Worm (Caenorhabditis elegans) whole organism, L1 larva: ENCODE measurements around the gene nuaf-1.

Experiments
- ama-1 ChIP-seq: fragments of 150-350 bp; optimal IDR thresholded peaks from 2 replicates; lab custom pipeline; 2014
- fos-1 ChIP-seq: fragments of 150-350 bp; optimal IDR thresholded peaks from 2 replicates; lab custom pipeline; 2014; ENCODE audit warnings: missing biosample characterization, missing genetic modification characterization
- lin-35 ChIP-seq, 2 experiments: fragments of 150-350 bp; optimal IDR thresholded peaks; 2 replicates each; lab custom pipeline; 2014; ENCODE audit warnings: missing biosample characterization in 2 of 2, missing genetic modification characterization in 2 of 2, missing genetic modification reagents in 2 of 2
- mab-9 ChIP-seq: fragments of 200-800 bp; sonication (Bioruptor generic); IDR thresholded peaks from 2 replicates; pipeline ENCODE4 v1.3.6; 2022; ENCODE audit warnings: missing genetic modification reagents, missing genetic modification characterization, missing compliant biosample characterization
- mep-1 ChIP-seq: fragments of 150-350 bp; optimal IDR thresholded peaks from 2 replicates; lab custom pipeline; 2014; ENCODE audit warnings: missing biosample characterization, missing genetic modification characterization
- nhr-11 ChIP-seq: fragments of 150-350 bp; optimal IDR thresholded peaks from 2 replicates; lab custom pipeline; 2014; ENCODE audit warnings: missing biosample characterization, missing genetic modification characterization
- nhr-237 ChIP-seq: fragments of 150-350 bp; optimal IDR thresholded peaks from 2 replicates; lab custom pipeline; 2014; ENCODE audit warnings: missing biosample characterization, missing genetic modification characterization
- zip-4 ChIP-seq: fragments of 200-800 bp; sonication (Bioruptor generic); optimal IDR thresholded peaks from 2 replicates; lab custom pipeline; 2018; ENCODE audit warnings: mild to moderate bottlenecking, missing genetic modification characterization, moderate library complexity, missing compliant biosample characterization

DNA sequence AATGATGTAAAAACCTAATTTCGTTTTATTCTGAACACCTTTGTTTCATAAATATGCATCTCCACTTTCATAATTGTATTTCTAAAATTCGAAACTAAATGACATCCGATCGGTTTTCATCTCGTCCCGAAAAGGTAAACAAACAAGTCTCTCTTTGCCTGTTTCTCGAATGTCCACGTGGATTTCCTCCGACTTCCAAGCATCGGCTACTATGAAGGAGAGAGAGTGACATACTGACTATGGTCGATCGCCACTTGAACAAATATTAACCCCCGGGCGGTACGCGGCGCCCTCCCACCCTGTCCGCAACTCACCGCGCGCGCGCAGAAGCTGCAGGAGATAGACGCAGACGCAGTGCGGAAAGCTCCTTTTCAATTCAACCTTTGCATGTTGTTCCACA is 7.4 kb upstream of the nuaf-1 start:
- TF ChIP-seq nhr-11 (tag; lab: Kevin White, UChicago) (no peak), mep-1 (tag; lab: Kevin White, UChicago) (no peak), nhr-237 (no peak), lin-35 (GFP tag; optimal IDR thresholded peaks at IDR 0.05; lab: Kevin White, UChicago) (no peak), mab-9 (no peak), zip-4 (GFP tag; lab: Kevin White, UChicago) (no peak), fos-1 (tag; lab: Kevin White, UChicago) (no peak), ama-1 (lab: Kevin White, UChicago) (no peak)
